Worm (Caenorhabditis elegans): ENCODE results near the gene Y48G9A.7.

DNA sequence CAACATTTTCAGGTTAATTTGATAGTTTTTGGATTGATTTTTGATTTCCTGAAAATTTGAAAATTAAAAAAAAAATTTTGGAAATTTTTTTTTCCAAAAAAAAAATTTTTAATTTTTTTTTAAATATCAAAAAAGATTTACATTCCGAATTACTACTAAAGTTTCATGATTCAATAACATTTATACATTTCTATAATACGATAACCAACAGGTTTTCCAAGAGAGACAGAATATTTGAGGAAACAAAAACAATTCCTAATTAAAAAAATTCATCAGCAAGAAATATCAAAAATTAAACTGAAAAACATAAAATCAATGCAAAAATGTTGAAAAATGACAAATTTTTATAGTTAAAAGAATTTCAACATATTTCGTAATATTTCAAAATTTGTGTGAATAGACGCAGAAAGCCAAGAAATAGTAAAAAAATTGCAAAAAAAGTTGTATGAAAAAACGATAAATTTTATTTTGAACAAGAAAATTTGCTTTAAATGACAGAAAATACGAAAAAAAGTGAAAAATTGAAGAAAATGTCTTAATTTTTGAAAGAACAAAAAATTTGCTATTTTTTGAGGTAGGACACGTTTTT is 33.7 kb upstream of the Y48G9A.7 start, which contains the start of gene Y39A3A.4:
- TF ChIP-seq ama-1 (optimal IDR thresholded peaks at IDR 0.05) (no peak), pha-4 (tag; optimal IDR thresholded peaks at IDR 0.05) (no peak), ceh-18 (tag; optimal IDR thresholded peaks at IDR 0.05) (no peak), unc-86 (tag; optimal IDR thresholded peaks at IDR 0.05) (no peak), ceh-19 (GFP tag; optimal IDR thresholded peaks at IDR 0.05) (no peak), ceh-9 (tag; optimal IDR thresholded peaks at IDR 0.05) (no peak), nhr-11 (tag; optimal IDR thresholded peaks at IDR 0.05) (no peak), syd-9 (tag; optimal IDR thresholded peaks at IDR 0.05) (no peak), sox-4 (tag; optimal IDR thresholded peaks at IDR 0.05) (no peak), tbx-7 (tag; optimal IDR thresholded peaks at IDR 0.05) (no peak), elt-4 (tag; optimal IDR thresholded peaks at IDR 0.05) (no peak), unc-42 (tag; optimal IDR thresholded peaks at IDR 0.05) (no peak)

All from whole organism, late embryonic.